Fruit fly (Drosophila melanogaster): ENCODE results near the gene eIF4EHP.

eIF4EHP gene

DNA sequence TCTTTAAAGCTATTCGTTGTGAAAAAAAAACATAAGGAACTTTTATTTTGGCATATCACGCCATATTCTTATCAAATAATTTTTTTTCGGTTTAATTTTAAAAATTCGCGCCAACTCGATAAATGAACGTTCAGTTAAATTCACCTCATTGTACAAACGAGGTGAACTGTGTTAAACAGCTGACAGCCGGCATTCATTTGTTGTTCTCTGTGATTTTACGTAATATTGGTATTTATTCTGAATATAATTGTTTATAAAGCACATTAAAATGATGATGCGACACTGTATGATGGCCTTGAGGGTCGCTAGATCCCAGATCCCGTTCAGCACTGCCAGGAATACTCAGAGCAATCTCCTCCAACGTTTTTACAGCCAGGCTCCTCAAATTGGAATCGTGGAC, 54.5 kb downstream of the eIF4EHP start, which contains the start of gene CG6000:
Gene CG6000 (plus strand): TSS at position 165 of the 400 bp plus-strand sequence.
- TF ChIP-seq Sin3A (optimal IDR thresholded peaks at IDR 0.05): no peak
- no peak for TF ChIP-seq CG7987 (GFP tag; optimal IDR thresholded peaks at IDR 0.05)
- peak; percentile 49; the same call in 1 of the 2 replicates for TF ChIP-seq CG13287 (GFP tag; IDR thresholded peaks at IDR 0.05; ENCODE audit: partially characterized antibody)
- peak; percentile 6; the same call in 1 of the 3 replicates for TF ChIP-seq CG34422 (GFP tag; IDR thresholded peaks at IDR 0.05)
- no peak for TF ChIP-seq yki (optimal IDR thresholded peaks at IDR 0.05)
- TF ChIP-seq CG8924 (tag; optimal IDR thresholded peaks at IDR 0.05): peak; percentile 5
- TF ChIP-seq trem (tag; optimal IDR thresholded peaks at IDR 0.05): peak; percentile 31
- peak; percentile 10 for TF ChIP-seq lbe (GFP tag; optimal IDR thresholded peaks at IDR 0.05)
- TF ChIP-seq CG2116 (GFP tag; optimal IDR thresholded peaks at IDR 0.05): peak; percentile 5
- no peak for TF ChIP-seq p53 (GFP tag; optimal IDR thresholded peaks at IDR 0.05)
- peak; percentile 55 for TF ChIP-seq MBD-R2 (GFP tag; IDR thresholded peaks at IDR 0.05)
- peak; percentile 9 for TF ChIP-seq BEAF-32 (GFP tag; optimal IDR thresholded peaks at IDR 0.05)
- TF ChIP-seq CG7271 (tag; optimal IDR thresholded peaks at IDR 0.05): no peak
- no peak for TF ChIP-seq Nf-YA (GFP tag; IDR thresholded peaks at IDR 0.05)
- TF ChIP-seq CG3995 (GFP tag; optimal IDR thresholded peaks at IDR 0.05): peak; percentile 60
- TF ChIP-seq CG11560 (tag; IDR thresholded peaks at IDR 0.05): peak; percentile 39; the same call in 1 of the 3 replicates
- TF ChIP-seq Dref (GFP tag; IDR thresholded peaks at IDR 0.05): peak; percentile 38; the same call in 1 of the 2 replicates
- TF ChIP-seq wek (GFP tag; optimal IDR thresholded peaks at IDR 0.05): no peak
- TF ChIP-seq pum (GFP tag; optimal IDR thresholded peaks at IDR 0.05): no peak
- peak; percentile 20 for TF ChIP-seq MESR4 (GFP tag; optimal IDR thresholded peaks at IDR 0.05)
- peak; percentile 29; the same call in 1 of the 2 replicates for TF ChIP-seq Scr (GFP tag; IDR thresholded peaks at IDR 0.05; ENCODE audit: partially characterized antibody)
- TF ChIP-seq gfzf (GFP tag; optimal IDR thresholded peaks at IDR 0.05): no peak
- TF ChIP-seq GATAe (GFP tag; conservative IDR thresholded peaks at IDR 0.05): no peak
- no peak for TF ChIP-seq zfh1 (GFP tag; IDR thresholded peaks at IDR 0.05)
- TF ChIP-seq NfI (GFP tag; optimal IDR thresholded peaks at IDR 0.05): no peak
- no peak for TF ChIP-seq crc (GFP tag; optimal IDR thresholded peaks at IDR 0.05)
- TF ChIP-seq ATbp (GFP tag; optimal IDR thresholded peaks at IDR 0.05): no peak
- peak in 1 of 2 experiments; percentile 87 for TF ChIP-seq crp (GFP tag; optimal IDR thresholded peaks at IDR 0.05)
- TF ChIP-seq E2f2 (GFP tag; IDR thresholded peaks at IDR 0.05): peak; percentile 90
- TF ChIP-seq CG14014 (GFP tag; IDR thresholded peaks at IDR 0.05): no peak
- no peak for TF ChIP-seq CG10267 (tag; optimal IDR thresholded peaks at IDR 0.05)
- TF ChIP-seq CG10366 (GFP tag; IDR thresholded peaks at IDR 0.05): no peak
- peak; percentile 88 for TF ChIP-seq Dp (GFP tag; optimal IDR thresholded peaks at IDR 0.05)
- TF ChIP-seq CG15514 (GFP tag; optimal IDR thresholded peaks at IDR 0.05): peak; percentile 44
- no peak for TF ChIP-seq dpn (GFP tag; optimal IDR thresholded peaks at IDR 0.05)
- TF ChIP-seq NC2α (GFP tag; optimal IDR thresholded peaks at IDR 0.05): no peak
- TF ChIP-seq CG32767 (GFP tag; IDR thresholded peaks at IDR 0.05): no peak
- TF ChIP-seq CG9437 (GFP tag; optimal IDR thresholded peaks at IDR 0.05): peak; percentile 22
- TF ChIP-seq nerfin-1 (tag; optimal IDR thresholded peaks at IDR 0.05): no peak
- 0 out of 4 replicates have a peak, but pooled peaks have one; percentile 33 for TF ChIP-seq Dll (GFP tag; IDR thresholded peaks at IDR 0.05; ENCODE audit: partially characterized antibody)
- TF ChIP-seq D (optimal IDR thresholded peaks at IDR 0.05): no peak
- no peak for TF ChIP-seq D (GFP tag; optimal IDR thresholded peaks at IDR 0.05)
- 0 out of 2 replicates have a peak, but pooled peaks have one; percentile 31 for TF ChIP-seq hbn (GFP tag; IDR thresholded peaks at IDR 0.05; ENCODE audit: partially characterized antibody)
- peak; percentile 33 for TF ChIP-seq pzg (GFP tag; optimal IDR thresholded peaks at IDR 0.05)
- TF ChIP-seq sens (GFP tag): peak; percentile 73
- no peak for TF ChIP-seq dm (GFP tag; optimal IDR thresholded peaks at IDR 0.05)
- no peak for TF ChIP-seq scrt (GFP tag; optimal IDR thresholded peaks at IDR 0.05)
- TF ChIP-seq Med (GFP tag): no peak
- no peak for TF ChIP-seq Spps (tag; optimal IDR thresholded peaks at IDR 0.05)
- no peak for TF ChIP-seq Sox102F (GFP tag; optimal IDR thresholded peaks at IDR 0.05)
- TF ChIP-seq CG13424 (tag; optimal IDR thresholded peaks at IDR 0.05): no peak
